Worm (Caenorhabditis elegans) whole organism, L1 larva: ENCODE measurements around the gene faah-1.

Source experiments
- ceh-90 ChIP-seq: sonication (generic microtip); optimal IDR thresholded peaks from 2 replicates; lab custom pipeline; 2016; ENCODE audit warnings: missing genetic modification characterization, missing compliant biosample characterization
- fos-1 ChIP-seq: fragments of 150-350 bp; optimal IDR thresholded peaks from 2 replicates; lab custom pipeline; 2014; ENCODE audit warnings: missing biosample characterization, missing genetic modification characterization
- unc-62 ChIP-seq: fragments of 150-350 bp; optimal IDR thresholded peaks from 2 replicates; lab custom pipeline; 2014; ENCODE audit warnings: missing biosample characterization, missing genetic modification reagents, missing genetic modification characterization

DNA sequence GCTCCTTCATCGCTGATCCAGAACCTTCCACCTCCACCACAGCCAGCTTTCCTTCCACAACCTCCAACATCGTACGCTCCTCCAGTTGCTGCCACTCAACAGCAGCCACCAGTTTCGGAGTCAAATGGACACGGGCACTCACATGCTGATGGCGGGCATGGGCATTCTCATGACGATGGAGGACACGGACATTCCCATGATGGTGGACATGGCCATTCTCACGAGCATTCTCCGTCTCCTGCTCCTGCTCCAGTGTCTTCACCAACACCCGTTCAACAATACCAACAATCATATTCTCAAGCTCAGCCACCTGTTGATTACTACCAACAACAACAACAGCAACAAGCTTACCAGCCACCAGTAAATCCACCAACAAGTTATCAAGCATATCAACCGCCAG lies 44.7 kb upstream of the faah-1 start:
- TF ChIP-seq ceh-90 (tag; lab: Kevin White, UChicago) (no peak), unc-62 (GFP tag; lab: Kevin White, UChicago) (no peak), fos-1 (tag; lab: Kevin White, UChicago) (no peak)
